Fruit fly (Drosophila melanogaster): ENCODE data around the gene CG4995.
A peak's percentile ranks its signal among the peaks of the same experiment; 100 is the strongest.

CG4995 gene

dm6 chr2L:10351130-10351529 is 28.9 kb downstream of the CG4995 start:
- TF ChIP-seq CG6163 (GFP tag; IDR thresholded peaks at IDR 0.05) (no peak), CG34406 (GFP tag; optimal IDR thresholded peaks at IDR 0.05) (no peak), Eip93F (GFP tag; optimal IDR thresholded peaks at IDR 0.05) (no peak), fkh (GFP tag; optimal IDR thresholded peaks at IDR 0.05) (no peak)

dm6 chr2L:10353871-10354270 is 31.6 kb downstream of the CG4995 start, which contains the start of gene CG34367:
CG34367 (minus strand) TSS chr2L:10353905.
- TF ChIP-seq acj6 (GFP tag; optimal IDR thresholded peaks at IDR 0.05): no peak
- no peak for TF ChIP-seq Sox15 (GFP tag; optimal IDR thresholded peaks at IDR 0.05)
- no peak for TF ChIP-seq CG32006 (GFP tag; optimal IDR thresholded peaks at IDR 0.05)
- TF ChIP-seq CG16779 (tag; optimal IDR thresholded peaks at IDR 0.05): no peak

- TF ChIP-seq dac (GFP tag; optimal IDR thresholded peaks at IDR 0.05): peak; percentile 10
- TF ChIP-seq CG3919 (GFP tag; optimal IDR thresholded peaks at IDR 0.05): no peak
- TF ChIP-seq CG6276 (GFP tag; optimal IDR thresholded peaks at IDR 0.05): no peak
- peak; percentile 55 for TF ChIP-seq esn (GFP tag; optimal IDR thresholded peaks at IDR 0.05)
- TF ChIP-seq CG1621 (tag; optimal IDR thresholded peaks at IDR 0.05): peak; percentile 61
- no peak for TF ChIP-seq svp (GFP tag)
- TF ChIP-seq lz (GFP tag; optimal IDR thresholded peaks at IDR 0.05): peak; percentile 45
- peak; percentile 32 for TF ChIP-seq Ets96B (tag; optimal IDR thresholded peaks at IDR 0.05)
- TF ChIP-seq Sox14 (GFP tag; optimal IDR thresholded peaks at IDR 0.05): peak; percentile 88
- TF ChIP-seq acj6 (GFP tag; optimal IDR thresholded peaks at IDR 0.05): peak; percentile 36
- peak; percentile 59 for TF ChIP-seq OdsH (GFP tag; optimal IDR thresholded peaks at IDR 0.05)
- peak; percentile 45 for TF ChIP-seq CG3032 (tag; optimal IDR thresholded peaks at IDR 0.05)
- TF ChIP-seq CG31627 (GFP tag; optimal IDR thresholded peaks at IDR 0.05): peak; percentile 50
- TF ChIP-seq Eip75B (GFP tag; optimal IDR thresholded peaks at IDR 0.05): no peak
- TF ChIP-seq CG34406 (GFP tag; optimal IDR thresholded peaks at IDR 0.05): peak; percentile 40
- TF ChIP-seq topi (GFP tag; optimal IDR thresholded peaks at IDR 0.05): no peak
- peak; percentile 29 for TF ChIP-seq cyc (GFP tag; optimal IDR thresholded peaks at IDR 0.05)
- TF ChIP-seq CG8632 (GFP tag; optimal IDR thresholded peaks at IDR 0.05): peak; percentile 37
Observed at dm6 chr2L:10356508-10356907, 34.2 kb downstream of the CG4995 start, which contains the start of the genes CtsL4 and ClpP. CtsL4 (minus strand) TSS chr2L:10356597. ClpP (plus strand) TSS chr2L:10356795.

dm6 chr2L:10362408-10363067 is 40.3 kb downstream of the CG4995 start, which contains the start of the genes Cand1 and pim:
Cand1 (minus strand) TSS chr2L:10362707.
pim (plus strand) TSS chr2L:10362989.
- TF ChIP-seq CG3032 (tag; optimal IDR thresholded peaks at IDR 0.05): peak; percentile 16
- TF ChIP-seq CG8632 (GFP tag; optimal IDR thresholded peaks at IDR 0.05): no peak

- TF ChIP-seq Blimp-1 (GFP tag; optimal IDR thresholded peaks at IDR 0.05): no peak
- peak; percentile 53 for TF ChIP-seq CG8319 (GFP tag; optimal IDR thresholded peaks at IDR 0.05)
- TF ChIP-seq Sox15 (GFP tag; optimal IDR thresholded peaks at IDR 0.05): no peak
- peak; percentile 42 for TF ChIP-seq Eip78C (GFP tag)
- TF ChIP-seq ss (GFP tag; optimal IDR thresholded peaks at IDR 0.05): peak in 1 of 2 experiments; percentile 32
- TF ChIP-seq dsx (GFP tag; optimal IDR thresholded peaks at IDR 0.05; ENCODE audit: poor library complexity, severe bottlenecking): peak; percentile 51
Observed at dm6 chr2L:10364229-10364628, 42.0 kb downstream of the CG4995 start, which contains the start of gene lft. lft (plus strand) TSS chr2L:10364471.

- TF ChIP-seq Eip78C (GFP tag): peak; percentile 63
- no peak for TF ChIP-seq CG6854 (GFP tag; optimal IDR thresholded peaks at IDR 0.05)
- peak; percentile 55 for TF ChIP-seq CG8119 (GFP tag; IDR thresholded peaks at IDR 0.05)
- peak; percentile 6 for TF ChIP-seq Ets96B (tag; optimal IDR thresholded peaks at IDR 0.05)
- TF ChIP-seq CG3032 (tag; optimal IDR thresholded peaks at IDR 0.05): peak; percentile 47
- TF ChIP-seq cyc (GFP tag; optimal IDR thresholded peaks at IDR 0.05): peak; percentile 1
Observed at dm6 chr2L:10366525-10366924, 44.2 kb downstream of the CG4995 start, which contains the start of gene CG5056. CG5056 (plus strand) TSS chr2L:10366692.

Measured in whole organism, prepupa.